Worm (Caenorhabditis elegans): ENCODE results near the gene T24F1.7.

Gene T24F1.7

DNA sequence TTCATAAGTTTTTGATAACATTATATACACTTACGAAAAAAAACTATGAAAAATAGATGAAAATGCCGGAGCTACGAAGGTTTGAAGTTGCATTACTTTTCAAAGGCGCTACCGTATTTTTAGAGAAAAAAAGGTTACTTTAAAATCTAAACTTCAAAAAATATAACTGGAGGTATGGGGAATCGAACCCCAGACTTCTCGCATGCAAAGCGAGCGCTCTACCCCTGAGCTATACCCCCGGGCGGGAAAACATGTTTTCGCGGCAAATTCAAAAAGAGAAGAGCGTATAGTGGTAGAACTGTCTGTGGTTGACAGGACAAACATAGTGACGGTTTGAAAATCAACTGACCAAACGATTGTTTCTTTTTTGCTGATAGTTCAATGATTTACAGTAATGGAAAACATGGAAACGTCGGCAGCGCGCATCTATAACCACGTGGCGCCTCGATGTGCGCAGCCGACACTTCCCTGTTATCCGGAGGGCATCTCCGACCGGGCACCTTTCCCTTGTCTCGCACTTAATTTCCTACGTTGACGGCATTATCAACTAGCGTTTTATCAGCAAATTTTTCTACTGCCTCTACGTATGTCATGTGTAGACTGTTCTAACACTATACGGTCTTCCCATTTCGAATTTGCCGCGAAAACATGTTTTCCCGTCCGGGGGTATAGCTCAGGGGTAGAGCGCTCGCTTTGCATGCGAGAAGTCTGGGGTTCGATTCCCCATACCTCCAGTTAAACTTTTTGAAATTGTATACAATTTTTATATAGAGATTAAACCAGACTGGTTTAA is 21.7 kb downstream of the T24F1.7 start (continued):
- TF ChIP-seq F26F4.8 (GFP tag; conservative IDR thresholded peaks at IDR 0.05) (no peak), nhr-102 (tag; optimal IDR thresholded peaks at IDR 0.05) (no peak), mxl-3 (GFP tag; optimal IDR thresholded peaks at IDR 0.05) (peak; percentile 77), mxl-2 (GFP tag; conservative IDR thresholded peaks at IDR 0.05) (0 out of 2 replicates have a peak, but pooled peaks have one; percentile 35), pqm-1 (tag; optimal IDR thresholded peaks at IDR 0.05) (no peak), zfp-2 (tag; optimal IDR thresholded peaks at IDR 0.05) (no peak), dmd-6 (GFP tag; IDR thresholded peaks at IDR 0.05) (peak; percentile 41), zfp-3 (GFP tag; conservative IDR thresholded peaks at IDR 0.05) (no peak), zip-2 (tag; optimal IDR thresholded peaks at IDR 0.05) (no peak), aly-2 (tag; optimal IDR thresholded peaks at IDR 0.05) (no peak), daf-16 (GFP tag; optimal IDR thresholded peaks at IDR 0.05) (no peak), daf-16 (tag; optimal IDR thresholded peaks at IDR 0.05) (peak; percentile 41), ztf-7 (tag; optimal IDR thresholded peaks at IDR 0.05) (no peak), saeg-2 (GFP tag; IDR thresholded peaks at IDR 0.05) (peak; percentile 39; the same call in 1 of the 2 replicates), daf-19 (GFP tag; conservative IDR thresholded peaks at IDR 0.05) (peak; percentile 35; the same call in 1 of the 2 replicates), daf-12 (tag; optimal IDR thresholded peaks at IDR 0.05) (no peak), sdz-12 (GFP tag; optimal IDR thresholded peaks at IDR 0.05) (no peak), dve-1 (tag; optimal IDR thresholded peaks at IDR 0.05; ENCODE audit: insufficient read depth) (no peak), egl-43 (GFP tag; IDR thresholded peaks at IDR 0.05) (peak; percentile 75), php-3 (GFP tag; IDR thresholded peaks at IDR 0.05) (peak; percentile 31; the same call in 1 of the 2 replicates), nhr-28 (tag; optimal IDR thresholded peaks at IDR 0.05) (peak; percentile 10)

DNA sequence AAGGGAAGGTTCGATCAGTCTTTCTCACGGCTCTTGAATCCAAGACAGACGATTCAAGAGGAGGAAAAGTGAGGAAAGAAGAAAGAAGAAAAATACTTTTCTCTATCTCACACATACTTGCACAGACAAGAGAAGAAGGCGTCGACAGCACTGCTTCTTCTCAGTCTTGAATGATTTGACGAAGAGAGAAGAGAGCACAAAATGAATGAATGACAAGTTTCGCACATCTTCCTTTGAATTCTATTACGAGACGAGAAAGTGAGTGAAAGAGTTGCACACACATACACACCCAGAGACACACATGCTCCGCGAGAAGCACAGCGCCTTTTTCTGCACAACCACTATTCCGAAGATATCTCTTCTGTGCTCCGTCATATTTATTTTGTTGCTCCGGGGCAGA is 23.3 kb downstream of the T24F1.7 start:
- TF ChIP-seq skn-1 (tag; optimal IDR thresholded peaks at IDR 0.05) = no peak
- no peak for TF ChIP-seq nhr-10 (tag; optimal IDR thresholded peaks at IDR 0.05)
- TF ChIP-seq mep-1 (tag; optimal IDR thresholded peaks at IDR 0.05) = no peak
- TF ChIP-seq lim-7 (GFP tag; IDR thresholded peaks at IDR 0.05) = no peak
- no peak for TF ChIP-seq mxl-2 (GFP tag; conservative IDR thresholded peaks at IDR 0.05)
- no peak for TF ChIP-seq daf-16 (GFP tag; optimal IDR thresholded peaks at IDR 0.05)
- TF ChIP-seq daf-16 (tag; optimal IDR thresholded peaks at IDR 0.05) = no peak
- no peak for TF ChIP-seq nhr-28 (tag; optimal IDR thresholded peaks at IDR 0.05)
- TF ChIP-seq ctbp-1 (GFP tag; IDR thresholded peaks at IDR 0.05) = no peak
- no peak for TF ChIP-seq R02D3.7 (tag; optimal IDR thresholded peaks at IDR 0.05)
- TF ChIP-seq unc-62 (GFP tag; optimal IDR thresholded peaks at IDR 0.05 in 1 of 2) = peak in 1 of 2 experiments; percentile 84
- TF ChIP-seq unc-62 (tag; optimal IDR thresholded peaks at IDR 0.05) = no peak
- no peak for TF ChIP-seq pqm-1 (tag; optimal IDR thresholded peaks at IDR 0.05)
- TF ChIP-seq rbr-2 (tag; optimal IDR thresholded peaks at IDR 0.05) = peak; percentile 2
- no peak for TF ChIP-seq nhr-237 (tag; optimal IDR thresholded peaks at IDR 0.05)
- no peak for TF ChIP-seq vab-7 (GFP tag; IDR thresholded peaks at IDR 0.05)
- no peak for TF ChIP-seq madf-9 (GFP tag; conservative IDR thresholded peaks at IDR 0.05)
- TF ChIP-seq lsy-2 (tag; optimal IDR thresholded peaks at IDR 0.05) = peak in 1 of 2 experiments; percentile 8
- TF ChIP-seq fkh-10 (GFP tag; optimal IDR thresholded peaks at IDR 0.05) = peak; percentile 90
- no peak for TF ChIP-seq lin-39 (tag; optimal IDR thresholded peaks at IDR 0.05)
- TF ChIP-seq aha-1 (tag) = peak; percentile 80
- no peak for TF ChIP-seq D1046.2 (GFP tag; IDR thresholded peaks at IDR 0.05)

DNA sequence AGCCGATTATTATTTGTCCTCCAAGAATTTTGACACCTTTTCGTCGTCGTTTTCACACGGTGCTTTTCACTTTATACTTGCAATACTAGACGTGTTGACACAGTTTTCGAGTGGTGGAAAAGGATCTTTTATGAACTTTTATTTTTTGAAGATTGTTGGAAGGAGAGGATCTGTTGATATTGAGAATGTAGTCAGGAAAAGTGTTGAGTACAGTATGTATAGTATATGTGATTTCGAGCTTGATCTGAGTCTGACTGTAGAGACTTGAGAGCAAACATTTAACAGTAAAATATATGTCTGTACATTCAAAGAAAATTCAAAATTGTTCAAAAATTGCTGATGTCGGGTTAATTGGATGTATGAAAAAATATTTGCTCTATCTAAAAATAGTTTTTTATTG is 23.8 kb downstream of the T24F1.7 start:
- no peak for TF ChIP-seq nhr-11 (tag; optimal IDR thresholded peaks at IDR 0.05)
- TF ChIP-seq pqm-1 (tag; optimal IDR thresholded peaks at IDR 0.05) = no peak
- TF ChIP-seq unc-39 (tag; optimal IDR thresholded peaks at IDR 0.05) = no peak
- TF ChIP-seq lir-3 (tag; optimal IDR thresholded peaks at IDR 0.05) = no peak
- peak; percentile 64; the same call in 1 of the 2 replicates for TF ChIP-seq T26A8.4 (GFP tag; IDR thresholded peaks at IDR 0.05)
- no peak for TF ChIP-seq hmg-1.1 (GFP tag; IDR thresholded peaks at IDR 0.05)
